Fruit fly (Drosophila melanogaster) whole organism, embryonic: ENCODE measurements around the gene CG42258.
A peak's percentile ranks its signal among the peaks of the same experiment; 100 is the strongest.

Experiments used
- Abd-B ChIP-seq: fragments of 200-800 bp; sonication (Bioruptor generic); optimal IDR thresholded peaks from 2 replicates; lab custom pipeline; 2018; ENCODE audit warnings: missing biosample characterization, mild to moderate bottlenecking, missing genetic modification characterization, moderate library complexity
- CG10267 ChIP-seq: fragments of 200-800 bp; sonication (Bioruptor generic); optimal IDR thresholded peaks from 2 replicates; lab custom pipeline; 2018; ENCODE audit warnings: missing biosample characterization, mild to moderate bottlenecking, missing genetic modification characterization, moderate library complexity
- CG11093 ChIP-seq: fragments of 200-800 bp; sonication (Bioruptor generic); IDR thresholded peaks from 3 replicates; pipeline ENCODE4 v1.3.6; 2022; ENCODE audit warnings: missing biosample characterization, missing genetic modification characterization
- CG11504 ChIP-seq: fragments of 200-800 bp; sonication (Bioruptor generic); optimal IDR thresholded peaks from 3 replicates; lab custom pipeline; 2019; ENCODE audit warnings: missing biosample characterization, mild to moderate bottlenecking, missing genetic modification characterization, moderate library complexity
- CG13296 ChIP-seq: fragments of 200-800 bp; sonication (Bioruptor generic); optimal IDR thresholded peaks from 3 replicates; lab custom pipeline; 2018; ENCODE audit warnings: missing biosample characterization, mild to moderate bottlenecking, missing genetic modification characterization
- CG15011 ChIP-seq: fragments of 200-800 bp; sonication (Bioruptor generic); optimal IDR thresholded peaks from 3 replicates; lab custom pipeline; 2018; ENCODE audit warnings: missing biosample characterization, mild to moderate bottlenecking, missing genetic modification characterization
- CG15514 ChIP-seq: fragments of 200-800 bp; sonication (Bioruptor generic); optimal IDR thresholded peaks from 3 replicates; lab custom pipeline; 2017; ENCODE audit warnings: missing biosample characterization, missing genetic modification characterization, mild to moderate bottlenecking, moderate library complexity, missing genetic modification reagents
- CG1602 ChIP-seq: fragments of 200-800 bp; sonication (Bioruptor generic); optimal IDR thresholded peaks from 3 replicates; lab custom pipeline; 2016; ENCODE audit warnings: missing biosample characterization, missing genetic modification characterization
- CG16813 ChIP-seq: fragments of 200-800 bp; sonication (Bioruptor generic); IDR thresholded peaks from 3 replicates; pipeline ENCODE4 v1.3.6; 2022; ENCODE audit warnings: missing biosample characterization, missing genetic modification characterization; ENCODE audit not compliant: partially characterized antibody
- CG17385 ChIP-seq: fragments of 200-800 bp; sonication (Bioruptor generic); optimal IDR thresholded peaks from 3 replicates; lab custom pipeline; 2018; ENCODE audit warnings: missing biosample characterization, mild to moderate bottlenecking, missing genetic modification characterization
- CG17802 ChIP-seq: fragments of 200-800 bp; sonication (Bioruptor generic); optimal IDR thresholded peaks from 2 replicates; lab custom pipeline; 2018; ENCODE audit warnings: missing biosample characterization, mild to moderate bottlenecking, missing genetic modification characterization, moderate library complexity
- CG18011 ChIP-seq: fragments of 200-800 bp; sonication (Bioruptor generic); optimal IDR thresholded peaks from 2 replicates; lab custom pipeline; 2017; ENCODE audit warnings: missing biosample characterization, missing genetic modification characterization, mild to moderate bottlenecking, moderate library complexity, missing genotype
- CG18599 ChIP-seq: fragments of 200-800 bp; sonication (Bioruptor generic); optimal IDR thresholded peaks from 3 replicates; lab custom pipeline; 2017; ENCODE audit warnings: missing biosample characterization, missing genetic modification characterization, mild to moderate bottlenecking, moderate library complexity, missing genetic modification reagents
- CG2129 ChIP-seq: fragments of 200-800 bp; sonication (Bioruptor generic); IDR thresholded peaks from 2 replicates; pipeline ENCODE4 v1.3.6; 2022; ENCODE audit warnings: missing biosample characterization, missing genetic modification characterization; ENCODE audit not compliant: partially characterized antibody
- CG3065 ChIP-seq: fragments of 200-800 bp; sonication (Bioruptor generic); optimal IDR thresholded peaks from 2 replicates; lab custom pipeline; 2016; ENCODE audit warnings: missing biosample characterization, missing genetic modification characterization
- CG33213 ChIP-seq: fragments of 200-800 bp; sonication (Bioruptor generic); optimal IDR thresholded peaks from 3 replicates; lab custom pipeline; 2016; ENCODE audit warnings: missing biosample characterization, missing genetic modification characterization
- CG3847 ChIP-seq: fragments of 200-800 bp; sonication (Bioruptor generic); IDR thresholded peaks from 2 replicates; pipeline ENCODE4 v1.3.6; 2022; ENCODE audit warnings: missing biosample characterization, missing genetic modification characterization
- CG3995 ChIP-seq: fragments of 200-800 bp; sonication (Bioruptor generic); optimal IDR thresholded peaks from 3 replicates; lab custom pipeline; 2016; ENCODE audit warnings: missing biosample characterization, missing genetic modification characterization
- CG4707 ChIP-seq: fragments of 200-800 bp; sonication (Bioruptor generic); optimal IDR thresholded peaks from 2 replicates; lab custom pipeline; 2018; ENCODE audit warnings: missing biosample characterization, mild to moderate bottlenecking, missing genetic modification characterization, moderate library complexity
- CG6272 ChIP-seq: fragments of 200-800 bp; sonication (Bioruptor generic); IDR thresholded peaks from 2 replicates; pipeline ENCODE4 v1.3.6; 2022; ENCODE audit warnings: missing biosample characterization, missing genetic modification characterization
- CG6813 ChIP-seq: fragments of 200-800 bp; sonication (Bioruptor generic); optimal IDR thresholded peaks from 2 replicates; lab custom pipeline; 2017; ENCODE audit warnings: missing biosample characterization, missing genetic modification characterization, mild to moderate bottlenecking, moderate library complexity, missing genetic modification reagents
- CG6854 ChIP-seq: fragments of 200-800 bp; sonication (Bioruptor generic); optimal IDR thresholded peaks from 3 replicates; lab custom pipeline; 2017; ENCODE audit warnings: missing biosample characterization, mild to moderate bottlenecking, missing genetic modification characterization
- CG7556 ChIP-seq: fragments of 200-800 bp; sonication (Bioruptor generic); optimal IDR thresholded peaks from 2 replicates; lab custom pipeline; 2017; ENCODE audit warnings: missing biosample characterization, mild to moderate bottlenecking, missing genetic modification characterization
- CG7745 ChIP-seq: fragments of 200-800 bp; sonication (Bioruptor generic); optimal IDR thresholded peaks from 2 replicates; lab custom pipeline; 2018; ENCODE audit warnings: missing biosample characterization, mild to moderate bottlenecking, missing genetic modification characterization, moderate library complexity
- CG8924 ChIP-seq: fragments of 200-800 bp; optimal IDR thresholded peaks from 3 replicates; lab custom pipeline; 2019; ENCODE audit warnings: missing biosample characterization, mild to moderate bottlenecking, missing genetic modification characterization, moderate library complexity
- CG9876 ChIP-seq: fragments of 200-800 bp; sonication (Bioruptor generic); optimal IDR thresholded peaks from 2 replicates; lab custom pipeline; 2016; ENCODE audit warnings: missing biosample characterization, missing genetic modification characterization
- CTCF ChIP-seq: fragments of 200-800 bp; sonication (Bioruptor generic); optimal IDR thresholded peaks from 2 replicates; lab custom pipeline; 2017; ENCODE audit warnings: missing biosample characterization, mild to moderate bottlenecking, missing genetic modification characterization, moderate library complexity
- H15 ChIP-seq: fragments of 200-800 bp; sonication (Bioruptor generic); IDR thresholded peaks from 3 replicates; pipeline ENCODE4 v1.3.6; 2022; ENCODE audit warnings: missing biosample characterization, missing genetic modification characterization
- MESR4 ChIP-seq: fragments of 200-800 bp; sonication (Bioruptor generic); optimal IDR thresholded peaks from 2 replicates; lab custom pipeline; 2018; ENCODE audit warnings: missing biosample characterization, mild to moderate bottlenecking, missing genetic modification characterization, moderate library complexity
- Med ChIP-seq: fragments of 200-800 bp; sonication (Bioruptor generic); peaks from one replicate; lab custom pipeline; 2016; ENCODE audit warnings: missing biosample characterization, missing genetic modification characterization, mild to moderate bottlenecking, inconsistent platforms, moderate library complexity
- NFAT ChIP-seq: fragments of 200-800 bp; sonication (Bioruptor generic); IDR thresholded peaks from 2 replicates; pipeline ENCODE4 v1.3.6; 2022; ENCODE audit warnings: missing biosample characterization, missing genetic modification characterization
- PHDP ChIP-seq: fragments of 200-800 bp; sonication (Bioruptor generic); optimal IDR thresholded peaks from 3 replicates; lab custom pipeline; 2018; ENCODE audit warnings: missing biosample characterization, mild to moderate bottlenecking, missing genetic modification characterization, moderate library complexity
- Side ChIP-seq: fragments of 200-800 bp; sonication (Bioruptor generic); optimal IDR thresholded peaks from 2 replicates; lab custom pipeline; 2016; ENCODE audit warnings: missing biosample characterization, missing genetic modification characterization
- Sox100B ChIP-seq: fragments of 200-800 bp; sonication (Bioruptor generic); optimal IDR thresholded peaks from 3 replicates; lab custom pipeline; 2018; ENCODE audit warnings: missing biosample characterization, mild to moderate bottlenecking, missing genetic modification characterization
- Xbp1 ChIP-seq: fragments of 200-800 bp; sonication (Bioruptor generic); optimal IDR thresholded peaks from 3 replicates; lab custom pipeline; 2016; ENCODE audit warnings: missing biosample characterization, mild to moderate bottlenecking, missing genetic modification characterization
- amos ChIP-seq: fragments of 200-800 bp; sonication (Bioruptor generic); IDR thresholded peaks from 2 replicates; pipeline ENCODE4 v1.3.6; 2022; ENCODE audit warnings: missing biosample characterization, missing genetic modification characterization; ENCODE audit not compliant: partially characterized antibody
- ap ChIP-seq: fragments of 200-800 bp; sonication (Bioruptor generic); IDR thresholded peaks from 2 replicates; pipeline ENCODE4 v1.3.6; 2022; ENCODE audit warnings: missing biosample characterization, missing genetic modification characterization
- bowl ChIP-seq: fragments of 200-800 bp; sonication (Bioruptor generic); IDR thresholded peaks from 2 replicates; pipeline ENCODE4 v1.3.6; 2022; ENCODE audit warnings: missing biosample characterization, missing genetic modification characterization
- chinmo ChIP-seq: fragments of 200-800 bp; sonication (Bioruptor generic); IDR thresholded peaks from 4 replicates; pipeline ENCODE4 v1.3.6; 2022; ENCODE audit warnings: missing biosample characterization, missing genetic modification characterization; ENCODE audit not compliant: partially characterized antibody
- ewg ChIP-seq: fragments of 200-800 bp; sonication (Bioruptor generic); optimal IDR thresholded peaks from 3 replicates; lab custom pipeline; 2017; ENCODE audit warnings: mild to moderate bottlenecking, missing biosample characterization, missing genetic modification reagents, missing genetic modification characterization
- fd64A ChIP-seq: fragments of 200-800 bp; sonication (Bioruptor generic); optimal IDR thresholded peaks from 3 replicates; lab custom pipeline; 2018; ENCODE audit warnings: missing biosample characterization, mild to moderate bottlenecking, missing genetic modification characterization
- gsb-n ChIP-seq: fragments of 200-800 bp; sonication (Bioruptor generic); optimal IDR thresholded peaks from 3 replicates; lab custom pipeline; 2018; ENCODE audit warnings: missing biosample characterization, mild to moderate bottlenecking, missing genetic modification characterization
- ind ChIP-seq: fragments of 200-800 bp; sonication (Bioruptor generic); optimal IDR thresholded peaks from 3 replicates; lab custom pipeline; 2016; ENCODE audit warnings: missing biosample characterization, missing genetic modification characterization
- kay ChIP-seq: fragments of 200-800 bp; sonication (Bioruptor generic); optimal IDR thresholded peaks from 2 replicates; lab custom pipeline; 2016; ENCODE audit warnings: missing biosample characterization, missing genetic modification characterization
- lmd ChIP-seq: fragments of 200-800 bp; sonication (Bioruptor generic); IDR thresholded peaks from 2 replicates; pipeline ENCODE4 v1.3.6; 2022; ENCODE audit warnings: missing biosample characterization, missing genetic modification characterization
- mam ChIP-seq: fragments of 200-800 bp; sonication (Bioruptor generic); optimal IDR thresholded peaks from 3 replicates; lab custom pipeline; 2016; ENCODE audit warnings: missing biosample characterization, missing genetic modification characterization
- row ChIP-seq: fragments of 200-800 bp; sonication (Bioruptor generic); IDR thresholded peaks from 3 replicates; pipeline ENCODE4 v1.3.6; 2022; ENCODE audit warnings: missing biosample characterization, missing genetic modification characterization
- tin ChIP-seq: fragments of 200-800 bp; sonication (Bioruptor generic); optimal IDR thresholded peaks from 3 replicates; lab custom pipeline; 2016; ENCODE audit warnings: missing biosample characterization, missing genetic modification characterization
- tx ChIP-seq: fragments of 200-800 bp; sonication (Bioruptor generic); optimal IDR thresholded peaks from 2 replicates; lab custom pipeline; 2016; ENCODE audit warnings: missing biosample characterization, missing genetic modification characterization
- vnd ChIP-seq: fragments of 200-800 bp; sonication (Bioruptor generic); IDR thresholded peaks from 3 replicates; pipeline ENCODE4 v1.3.6; 2022; ENCODE audit warnings: missing biosample characterization, missing genetic modification characterization; ENCODE audit not compliant: partially characterized antibody
- wdn ChIP-seq: fragments of 200-800 bp; sonication (Bioruptor generic); IDR thresholded peaks from 2 replicates; pipeline ENCODE4 v1.3.6; 2022; ENCODE audit warnings: missing biosample characterization, missing genetic modification characterization

CG42258 gene

DNA sequence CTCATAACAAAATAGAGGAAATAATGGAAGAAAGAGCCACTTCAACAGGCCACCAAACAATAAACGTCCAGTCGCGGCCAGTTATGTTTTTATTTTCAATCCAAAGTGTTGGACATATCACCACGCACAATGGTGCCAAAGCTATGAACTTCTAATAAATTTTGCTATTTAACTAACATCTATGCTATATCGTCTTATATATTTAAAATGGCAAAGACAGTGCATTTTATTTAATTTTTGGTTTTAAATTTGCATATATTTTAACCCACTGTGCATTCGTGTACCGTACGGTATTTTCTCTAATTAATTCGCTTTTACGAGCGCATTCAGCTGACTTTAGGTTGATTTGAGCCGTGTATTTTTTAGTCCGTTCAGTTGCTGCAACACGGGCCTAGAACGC is 9.0 kb upstream of the CG42258 start, which contains the start of gene CG15927 (continued):
- TF ChIP-seq CG8924 (tag; lab: Kevin White, UChicago) (peak; percentile 38), PHDP (tag; lab: Kevin White, UChicago) (peak; percentile 59), CG15514 (GFP tag; lab: Kevin White, UChicago) (no peak), lmd (GFP tag; lab: Robert Waterston, UW) (peak; percentile 55), CG17385 (GFP tag; lab: Kevin White, UChicago) (peak; percentile 50), row (GFP tag; lab: Robert Waterston, UW) (peak; percentile 67), fd64A (GFP tag; lab: Kevin White, UChicago) (peak; percentile 57), wdn (no peak), kay (GFP tag; lab: Kevin White, UChicago) (peak; percentile 27), CTCF (GFP tag; lab: Kevin White, UChicago) (peak; percentile 41), CG18011 (GFP tag; lab: Kevin White, UChicago) (no peak), CG1602 (GFP tag; lab: Kevin White, UChicago) (peak; percentile 25), vnd (no peak), CG7745 (no peak), Side (GFP tag; lab: Kevin White, UChicago) (no peak), Med (peak; percentile 73), CG6813 (GFP tag; lab: Kevin White, UChicago) (peak; percentile 48), CG3995 (GFP tag; lab: Kevin White, UChicago) (no peak), chinmo (no peak), CG3065 (GFP tag; lab: Kevin White, UChicago) (no peak), MESR4 (GFP tag; lab: Kevin White, UChicago) (no peak), mam (peak; percentile 40), Xbp1 (GFP tag; lab: Kevin White, UChicago) (peak; percentile 47), bowl (GFP tag; lab: Robert Waterston, UW) (0 out of 2 replicates have a peak, but pooled peaks have one; percentile 16), CG13296 (GFP tag; lab: Kevin White, UChicago) (no peak), CG6272 (GFP tag; lab: Robert Waterston, UW) (no peak), CG10267 (tag; lab: Kevin White, UChicago) (peak; percentile 34), CG15011 (GFP tag; lab: Kevin White, UChicago) (no peak), tin (peak; percentile 43), gsb-n (tag; lab: Kevin White, UChicago) (peak; percentile 47), CG16813 (no peak), tx (GFP tag; lab: Kevin White, UChicago) (no peak), CG7556 (GFP tag; lab: Kevin White, UChicago) (peak; percentile 35), CG4707 (GFP tag; lab: Kevin White, UChicago) (peak; percentile 40), ind (peak; percentile 54), CG11504 (tag; lab: Kevin White, UChicago) (peak; percentile 67), CG2129 (GFP tag; lab: Robert Waterston, UW) (no peak), CG3847 (GFP tag; lab: Robert Waterston, UW) (no peak), CG9876 (GFP tag; lab: Kevin White, UChicago) (no peak), ap (peak; percentile 26; the same call in 1 of the 2 replicates), CG6854 (GFP tag; lab: Kevin White, UChicago) (no peak), CG33213 (GFP tag; lab: Kevin White, UChicago) (peak; percentile 6), CG18599 (GFP tag; lab: Kevin White, UChicago) (peak; percentile 30), NFAT (no peak), Sox100B (GFP tag; lab: Kevin White, UChicago) (peak; percentile 53), H15 (GFP tag; lab: Robert Waterston, UW) (peak; percentile 53; the same call in 1 of the 3 replicates), CG11093 (GFP tag; lab: Robert Waterston, UW) (no peak), ewg (GFP tag; lab: Kevin White, UChicago) (peak; percentile 44), Abd-B (GFP tag; lab: Kevin White, UChicago) (peak; percentile 56), amos (GFP tag; lab: Robert Waterston, UW) (no peak), CG17802 (peak; percentile 15)
